Worm (Caenorhabditis elegans): Measurements from ENCODE around the gene ZK402.1.
"Not testable (repeated sequence)": the region's sequence is repeated elsewhere in the genome, so short reads cannot be mapped to it uniquely, and the experiment has no call there.

ZK402.1 gene

DNA sequence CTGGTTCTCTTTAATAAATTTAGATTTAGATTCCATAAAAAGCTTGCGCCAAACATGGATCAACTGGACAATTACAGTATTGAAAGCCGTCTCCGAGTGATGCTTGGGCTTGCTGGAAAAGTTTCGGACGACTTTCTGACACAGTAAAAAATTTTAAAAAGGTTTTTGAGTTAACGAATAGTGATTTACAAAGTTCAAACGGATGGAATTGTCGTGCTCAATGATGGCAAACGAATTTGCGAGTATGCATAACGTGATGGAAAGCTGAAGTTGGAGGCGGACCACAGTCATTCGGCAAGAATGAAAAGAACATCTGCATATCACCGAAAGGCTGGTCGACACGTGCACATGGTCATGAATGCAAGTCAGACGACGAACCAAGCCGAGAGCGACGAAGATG is at the start of gene ZK402.1:
ZK402.1 (plus strand) TSS at position 301 of the 400 bp plus-strand sequence.
- TF ChIP-seq mxl-2 (GFP tag; conservative IDR thresholded peaks at IDR 0.05); nhr-41 (GFP tag; IDR thresholded peaks at IDR 0.05); skn-1 (tag; optimal IDR thresholded peaks at IDR 0.05): not testable (repeated sequence)

DNA sequence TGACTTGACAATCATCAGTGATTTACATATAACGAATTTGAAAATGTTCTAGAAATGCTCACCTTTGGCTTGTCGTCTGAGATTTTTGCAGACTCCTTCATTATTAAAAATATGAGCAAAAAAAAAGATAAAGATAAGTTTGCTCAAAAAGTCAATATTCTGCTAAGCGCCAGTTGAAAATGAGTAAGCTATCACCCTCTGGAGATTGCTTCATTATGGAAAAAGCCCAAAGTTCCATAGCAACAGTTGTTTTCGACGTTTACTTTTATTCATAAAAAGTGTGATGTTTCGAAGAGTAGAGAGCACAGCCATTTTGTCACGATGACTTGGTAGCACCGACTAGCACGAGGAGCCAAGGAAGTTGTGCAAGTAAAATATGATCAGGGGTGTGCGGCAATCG is 45.8 kb upstream of the ZK402.1 start, which contains the start of gene F56C3.3:
F56C3.3 (minus strand) TSS at position 101 of the 400 bp plus-strand sequence.
- TF ChIP-seq Y105C5A.15 (GFP tag; IDR thresholded peaks at IDR 0.05), result no peak
- no peak for TF ChIP-seq Y75B8A.6 (GFP tag; IDR thresholded peaks at IDR 0.05)
- TF ChIP-seq attf-4 (tag; optimal IDR thresholded peaks at IDR 0.05), result no peak
- no peak for TF ChIP-seq nhr-28 (tag; optimal IDR thresholded peaks at IDR 0.05)
- no peak for TF ChIP-seq fos-1 (tag; optimal IDR thresholded peaks at IDR 0.05)
- no peak for TF ChIP-seq nhr-41 (GFP tag; IDR thresholded peaks at IDR 0.05)
- TF ChIP-seq cey-2 (tag; optimal IDR thresholded peaks at IDR 0.05; ENCODE audit: borderline replicate concordance, insufficient read depth), result no peak
- no peak for TF ChIP-seq dpl-1 (GFP tag; optimal IDR thresholded peaks at IDR 0.05)
- no peak for TF ChIP-seq T26A8.4 (GFP tag; IDR thresholded peaks at IDR 0.05)
- TF ChIP-seq tag-97 (GFP tag; IDR thresholded peaks at IDR 0.05), result no peak
- TF ChIP-seq aly-2 (tag; optimal IDR thresholded peaks at IDR 0.05), result no peak
- TF ChIP-seq spr-3 (GFP tag; optimal IDR thresholded peaks at IDR 0.05), result no peak

DNA sequence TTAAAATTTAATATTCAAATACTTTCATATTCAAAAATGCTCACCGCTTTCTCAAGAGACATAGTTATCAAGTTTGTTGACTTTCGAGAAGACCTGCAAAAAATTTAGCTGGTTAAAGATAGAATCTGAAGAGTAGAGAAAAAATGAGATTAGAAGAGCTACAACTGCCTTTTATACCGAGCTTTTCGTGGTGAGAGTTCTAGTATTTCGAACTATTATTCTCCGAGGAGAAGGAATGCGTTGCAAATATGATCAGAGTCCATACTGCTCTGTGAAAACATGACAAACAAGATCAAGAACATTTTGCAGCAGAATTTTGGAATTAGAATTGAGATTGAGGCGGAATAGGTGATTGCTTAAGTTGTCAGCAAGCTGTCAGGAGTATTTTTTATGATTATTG is 43.4 kb upstream of the ZK402.1 start, which contains the start of gene F56C3.4:
F56C3.4 (minus strand) TSS at position 101 of the 400 bp plus-strand sequence.
- TF ChIP-seq hmg-1.1 (GFP tag; IDR thresholded peaks at IDR 0.05) (no peak), aha-1 (tag) (peak; percentile 89)

DNA sequence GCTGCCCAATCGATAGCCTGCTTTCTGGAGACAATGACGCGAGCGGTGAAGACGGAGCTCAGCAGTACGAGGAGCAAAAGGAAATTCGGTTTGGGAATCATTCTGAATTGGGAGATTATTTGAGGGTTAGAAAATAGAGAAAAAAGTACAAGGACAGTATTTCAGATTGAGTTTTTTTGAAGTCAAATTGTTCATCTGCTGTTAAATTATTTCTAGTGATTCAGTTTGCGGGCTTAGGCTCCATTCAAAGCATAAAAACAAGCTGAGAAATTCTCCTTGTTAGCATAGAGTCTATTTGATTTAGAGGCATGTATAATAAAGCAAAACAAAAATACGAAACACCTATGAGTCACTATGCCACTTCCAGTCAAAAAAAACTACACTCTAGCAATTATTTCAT is 36.7 kb upstream of the ZK402.1 start, which contains the start of gene dgn-2:
dgn-2 (minus strand) TSS at position 101 of the 400 bp plus-strand sequence.
- no peak for TF ChIP-seq unc-62 (GFP tag; optimal IDR thresholded peaks at IDR 0.05 in 1 of 2)
- no peak for TF ChIP-seq unc-62 (tag; optimal IDR thresholded peaks at IDR 0.05)
- TF ChIP-seq unc-39 (tag; optimal IDR thresholded peaks at IDR 0.05), result no peak
- TF ChIP-seq nhr-10 (tag; optimal IDR thresholded peaks at IDR 0.05), result no peak
- TF ChIP-seq nhr-41 (GFP tag; IDR thresholded peaks at IDR 0.05), result no peak
- no peak for TF ChIP-seq snpc-1.2 (GFP tag; IDR thresholded peaks at IDR 0.05)
- TF ChIP-seq ces-1 (GFP tag; optimal IDR thresholded peaks at IDR 0.05), result no peak
- no peak for TF ChIP-seq mdl-1 (tag; optimal IDR thresholded peaks at IDR 0.05)
- TF ChIP-seq ceh-62 (tag; optimal IDR thresholded peaks at IDR 0.05), result no peak
- TF ChIP-seq snpc-4 (tag; optimal IDR thresholded peaks at IDR 0.05), result no peak
- no peak for TF ChIP-seq mdt-29 (GFP tag; IDR thresholded peaks at IDR 0.05)
- no peak for TF ChIP-seq ceh-20 (GFP tag; IDR thresholded peaks at IDR 0.05)
- TF ChIP-seq sdz-12 (GFP tag; optimal IDR thresholded peaks at IDR 0.05), result no peak
- no peak for TF ChIP-seq mxl-2 (GFP tag; conservative IDR thresholded peaks at IDR 0.05)
- TF ChIP-seq lin-15B (tag; optimal IDR thresholded peaks at IDR 0.05), result no peak
- no peak for TF ChIP-seq ZK546.5 (tag; optimal IDR thresholded peaks at IDR 0.05)

DNA sequence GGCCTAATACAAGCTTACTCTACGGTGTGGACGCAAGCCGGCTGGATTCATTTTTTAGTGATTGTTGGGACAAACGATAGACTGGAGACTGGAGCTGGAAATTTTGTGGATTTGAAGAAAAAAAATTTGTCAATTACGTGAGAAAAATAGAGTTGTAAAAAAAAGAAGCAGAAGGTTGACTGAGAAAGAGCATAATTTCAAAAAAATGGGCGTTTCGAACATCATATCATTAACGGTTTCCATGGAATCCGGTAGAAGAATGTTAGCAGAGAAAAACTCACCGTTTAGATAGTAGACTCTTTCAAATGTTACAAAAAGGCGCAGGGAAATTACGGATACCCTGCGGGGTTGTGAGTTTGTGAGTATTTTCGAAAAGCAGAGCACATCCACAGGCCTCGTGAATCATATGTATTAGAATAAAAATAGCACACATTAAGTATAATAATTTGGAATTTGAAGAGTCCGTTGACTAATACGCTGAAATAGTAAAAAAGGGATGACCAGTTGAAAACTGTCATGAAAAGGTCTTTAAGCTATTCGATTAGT is 33.3 kb upstream of the ZK402.1 start, which contains the start of gene F56C3.7:
F56C3.7 (minus strand) TSS at position 51 of the 546 bp plus-strand sequence.
- TF ChIP-seq fos-1 (tag; optimal IDR thresholded peaks at IDR 0.05) (no peak), mes-2 (tag; optimal IDR thresholded peaks at IDR 0.05; ENCODE audit: poor library complexity, severe bottlenecking) (peak; percentile 49), tag-97 (GFP tag; IDR thresholded peaks at IDR 0.05) (no peak), ceh-62 (tag; optimal IDR thresholded peaks at IDR 0.05) (no peak), nhr-42 (GFP tag; IDR thresholded peaks at IDR 0.05) (peak; percentile 67; the same call in 1 of the 2 replicates), snpc-1.2 (GFP tag; IDR thresholded peaks at IDR 0.05) (no peak), unc-62 (GFP tag; optimal IDR thresholded peaks at IDR 0.05 in 1 of 2) (peak in 1 of 2 experiments; percentile 19), unc-62 (tag; optimal IDR thresholded peaks at IDR 0.05) (no peak), hmg-1.1 (GFP tag; IDR thresholded peaks at IDR 0.05) (peak; percentile 46), duxl-1 (tag; optimal IDR thresholded peaks at IDR 0.05; ENCODE audit: poor library complexity) (peak; percentile 39), skn-1 (tag; optimal IDR thresholded peaks at IDR 0.05) (no peak), mxl-3 (GFP tag; optimal IDR thresholded peaks at IDR 0.05) (no peak), ztf-11 (tag; optimal IDR thresholded peaks at IDR 0.05) (no peak), ctbp-1 (GFP tag; IDR thresholded peaks at IDR 0.05) (no peak), ZK337.2 (GFP tag; IDR thresholded peaks at IDR 0.05) (no peak)

Measured in whole organism, L4 larva.